Worm (Caenorhabditis elegans): ENCODE results near the gene ifd-1.

- TF ChIP-seq eor-1 (tag; optimal IDR thresholded peaks at IDR 0.05) (no peak), nhr-12 (tag; optimal IDR thresholded peaks at IDR 0.05) (no peak), skn-1 (tag; optimal IDR thresholded peaks at IDR 0.05) (no peak)
Measured at ce11 chrX:8784234-8784633, 40.0 kb downstream of the ifd-1 start, which contains the start of gene ZK721.3.
